Fruit fly (Drosophila melanogaster): Measurements from ENCODE around the gene dsh.

dsh gene

dm6 chrX:11391364-11391915, 35.8 kb downstream of the dsh start (continued):
- TF ChIP-seq caup (GFP tag; optimal IDR thresholded peaks at IDR 0.05; ENCODE audit: severe bottlenecking) (peak; percentile 52), tgo (GFP tag; IDR thresholded peaks at IDR 0.05) (peak; percentile 44; the same call in 1 of the 3 replicates), CG1529 (GFP tag; optimal IDR thresholded peaks at IDR 0.05) (no peak), Dfd (GFP tag; optimal IDR thresholded peaks at IDR 0.05) (no peak), hb (GFP tag; IDR thresholded peaks at IDR 0.05; ENCODE audit: partially characterized antibody) (no peak), CG11695 (GFP tag; IDR thresholded peaks at IDR 0.05) (peak; percentile 54; the same call in 2 of the 3 replicates), row (GFP tag; IDR thresholded peaks at IDR 0.05) (peak; percentile 66), CG10267 (tag; optimal IDR thresholded peaks at IDR 0.05) (no peak), Bdp1 (GFP tag; optimal IDR thresholded peaks at IDR 0.05) (no peak), CG10543 (GFP tag; optimal IDR thresholded peaks at IDR 0.05) (no peak), grn (GFP tag; optimal IDR thresholded peaks at IDR 0.05) (no peak), pho (GFP tag; optimal IDR thresholded peaks at IDR 0.05) (no peak), crc (GFP tag; optimal IDR thresholded peaks at IDR 0.05) (no peak), Taf1 (GFP tag; IDR thresholded peaks at IDR 0.05) (peak; percentile 56), Hr78 (GFP tag; optimal IDR thresholded peaks at IDR 0.05) (no peak), ssp (GFP tag; IDR thresholded peaks at IDR 0.05) (peak; percentile 35; the same call in 1 of the 2 replicates), ara (GFP tag; IDR thresholded peaks at IDR 0.05) (no peak), CG11504 (tag; optimal IDR thresholded peaks at IDR 0.05) (no peak), CG7271 (tag; optimal IDR thresholded peaks at IDR 0.05) (no peak), lov (optimal IDR thresholded peaks at IDR 0.05) (no peak), lov (GFP tag; IDR thresholded peaks at IDR 0.05) (no peak), fd96Cb (tag; optimal IDR thresholded peaks at IDR 0.05) (peak; percentile 32), zfh2 (GFP tag; optimal IDR thresholded peaks at IDR 0.05) (peak; percentile 41), odd (GFP tag; optimal IDR thresholded peaks at IDR 0.05) (no peak), Side (GFP tag; optimal IDR thresholded peaks at IDR 0.05) (peak; percentile 8), jumu (GFP tag; optimal IDR thresholded peaks at IDR 0.05) (no peak), CG17829 (tag; optimal IDR thresholded peaks at IDR 0.05) (no peak), CG12744 (GFP tag; optimal IDR thresholded peaks at IDR 0.05) (no peak), emc (GFP tag; optimal IDR thresholded peaks at IDR 0.05) (no peak), klu (GFP tag; IDR thresholded peaks at IDR 0.05) (peak; percentile 18; the same call in 1 of the 2 replicates), repo (GFP tag; optimal IDR thresholded peaks at IDR 0.05) (no peak), mld (GFP tag; IDR thresholded peaks at IDR 0.05; ENCODE audit: partially characterized antibody) (no peak), Mad (GFP tag; optimal IDR thresholded peaks at IDR 0.05) (no peak), bigmax (GFP tag; optimal IDR thresholded peaks at IDR 0.05) (no peak), zfh1 (GFP tag; IDR thresholded peaks at IDR 0.05) (peak; percentile 35; the same call in 1 of the 3 replicates), Abd-B (GFP tag; optimal IDR thresholded peaks at IDR 0.05) (no peak), pan (optimal IDR thresholded peaks at IDR 0.05) (no peak), pan (GFP tag; optimal IDR thresholded peaks at IDR 0.05 in 1 of 2, IDR thresholded peaks at IDR 0.05 in 1 of 2) (peak in 1 of 2 experiments; percentile 76), CG13296 (GFP tag; optimal IDR thresholded peaks at IDR 0.05) (no peak), CG31365 (tag; optimal IDR thresholded peaks at IDR 0.05) (no peak), Dbx (GFP tag; IDR thresholded peaks at IDR 0.05) (peak; percentile 50; the same call in 2 of the 3 replicates), Gug (GFP tag; IDR thresholded peaks at IDR 0.05) (peak; percentile 63; the same call in 3 of the 4 replicates), CG30403 (GFP tag; optimal IDR thresholded peaks at IDR 0.05) (no peak), CG9932 (GFP tag; IDR thresholded peaks at IDR 0.05) (peak; percentile 80), CG1603 (tag; optimal IDR thresholded peaks at IDR 0.05) (no peak), tx (GFP tag; optimal IDR thresholded peaks at IDR 0.05) (peak; percentile 29), HmgZ (tag; optimal IDR thresholded peaks at IDR 0.05) (peak; percentile 26), HLH4C (GFP tag; IDR thresholded peaks at IDR 0.05; ENCODE audit: partially characterized antibody) (no peak), CG11398 (GFP tag; optimal IDR thresholded peaks at IDR 0.05) (no peak), mam (GFP tag; optimal IDR thresholded peaks at IDR 0.05) (peak; percentile 19), CG9609 (GFP tag; optimal IDR thresholded peaks at IDR 0.05) (peak; percentile 47)

Data from whole organism, embryonic.